Fruit fly (Drosophila melanogaster) whole organism: ENCODE data around the gene CG44329.

Experiments used
- CG8478 ChIP-seq: fragments of >200 bp; optimal IDR thresholded peaks from 2 replicates; lab custom pipeline; 2018; ENCODE audit warnings: inconsistent platforms
- pan ChIP-seq: fragments of >200 bp; optimal IDR thresholded peaks from 2 replicates; lab custom pipeline; 2017
- psq ChIP-seq: fragments of >200 bp; optimal IDR thresholded peaks from 2 replicates; lab custom pipeline; 2017

DNA sequence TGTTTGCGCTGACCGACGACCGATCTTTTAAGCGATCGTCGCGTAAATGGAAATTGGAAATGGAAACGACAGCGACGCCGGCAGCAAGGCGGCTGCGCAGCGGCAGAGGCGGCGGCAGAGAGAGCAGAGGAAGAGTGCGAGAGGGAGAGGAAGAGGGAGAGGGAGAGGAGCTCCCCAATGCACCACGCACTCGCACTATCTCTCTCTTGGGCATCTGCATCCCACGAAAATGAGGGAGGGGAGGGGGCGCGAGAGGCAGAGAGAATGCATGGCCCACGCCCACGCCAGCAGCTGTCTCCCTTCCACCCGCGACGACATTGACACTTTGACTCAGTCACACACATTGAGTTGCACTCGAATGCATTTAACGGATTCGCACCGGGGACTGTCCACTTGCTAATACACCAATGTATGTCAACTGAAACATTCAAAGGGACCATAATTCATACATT, 42.0 kb downstream of the CG44329 start, which contains the start of gene CG3097:
- TF ChIP-seq CG8478 (lab: Kevin White, UChicago): no peak
- TF ChIP-seq psq (lab: Kevin White, UChicago): no peak
- no peak for TF ChIP-seq pan (lab: Kevin White, UChicago)
